Worm (Caenorhabditis elegans) whole organism, L1 larva: ENCODE measurements around the gene T27C5.10.

ENCODE experiments used
- blmp-1 ChIP-seq: fragments of 150-350 bp; optimal IDR thresholded peaks from 2 replicates; lab custom pipeline; 2014; ENCODE audit warnings: missing biosample characterization, missing genetic modification characterization
- ceh-82 ChIP-seq, 3 experiments: fragments of 150-350 bp in 1 of 3; sonication (generic microtip) in 2 of 3; optimal IDR thresholded peaks; 2 replicates each; lab custom pipeline; 2014 to 2017; ENCODE audit warnings: missing biosample characterization in 3 of 3, missing genetic modification characterization in 3 of 3
- ces-1 ChIP-seq: fragments of 150-350 bp; optimal IDR thresholded peaks from 2 replicates; lab custom pipeline; 2014; ENCODE audit warnings: missing biosample characterization, missing genetic modification reagents, missing genetic modification characterization
- dsc-1 ChIP-seq: sonication (generic microtip); optimal IDR thresholded peaks from 2 replicates; lab custom pipeline; 2016; ENCODE audit warnings: mild to moderate bottlenecking, missing genetic modification characterization, missing compliant biosample characterization
- fkh-10 ChIP-seq: sonication (generic microtip); optimal IDR thresholded peaks from 2 replicates; lab custom pipeline; 2017; ENCODE audit warnings: missing biosample characterization, missing genetic modification reagents, missing genetic modification characterization
- grh-1 ChIP-seq: fragments of 200-800 bp; sonication (Bioruptor generic); IDR thresholded peaks from 2 replicates; pipeline ENCODE4 v1.3.6; 2022; ENCODE audit warnings: missing genetic modification reagents, missing genetic modification characterization, missing compliant biosample characterization
- lin-39 ChIP-seq: fragments of 150-350 bp; optimal IDR thresholded peaks from 2 replicates; lab custom pipeline; 2014; ENCODE audit warnings: missing biosample characterization, missing genetic modification reagents, missing genetic modification characterization
- mdl-1 ChIP-seq, 2 experiments: fragments of 150-350 bp; optimal IDR thresholded peaks; 2 replicates each; lab custom pipeline; 2014 to 2017; ENCODE audit warnings: missing biosample characterization in 2 of 2, missing genetic modification characterization in 2 of 2, inconsistent platforms in 1 of 2
- nhr-237 ChIP-seq: fragments of 150-350 bp; optimal IDR thresholded peaks from 2 replicates; lab custom pipeline; 2014; ENCODE audit warnings: missing biosample characterization, missing genetic modification characterization
- nhr-90 ChIP-seq: sonication (generic microtip); optimal IDR thresholded peaks from 2 replicates; lab custom pipeline; 2016; ENCODE audit warnings: mild to moderate bottlenecking, missing genetic modification characterization, missing compliant biosample characterization; ENCODE audit not compliant: poor library complexity
- pqm-1 ChIP-seq: sonication (generic microtip); optimal IDR thresholded peaks from 3 replicates; lab custom pipeline; 2017; ENCODE audit warnings: missing biosample characterization, missing genetic modification characterization
- sox-4 ChIP-seq: sonication (generic microtip); optimal IDR thresholded peaks from 2 replicates; lab custom pipeline; 2016; ENCODE audit warnings: missing genetic modification characterization, missing compliant biosample characterization
- unc-130 ChIP-seq: fragments of 150-350 bp; optimal IDR thresholded peaks from 2 replicates; lab custom pipeline; 2017; ENCODE audit warnings: missing biosample characterization, missing genetic modification characterization, inconsistent platforms
- zag-1 ChIP-seq: fragments of 150-350 bp; optimal IDR thresholded peaks from 2 replicates; lab custom pipeline; 2014; ENCODE audit warnings: missing biosample characterization, missing genetic modification characterization

DNA sequence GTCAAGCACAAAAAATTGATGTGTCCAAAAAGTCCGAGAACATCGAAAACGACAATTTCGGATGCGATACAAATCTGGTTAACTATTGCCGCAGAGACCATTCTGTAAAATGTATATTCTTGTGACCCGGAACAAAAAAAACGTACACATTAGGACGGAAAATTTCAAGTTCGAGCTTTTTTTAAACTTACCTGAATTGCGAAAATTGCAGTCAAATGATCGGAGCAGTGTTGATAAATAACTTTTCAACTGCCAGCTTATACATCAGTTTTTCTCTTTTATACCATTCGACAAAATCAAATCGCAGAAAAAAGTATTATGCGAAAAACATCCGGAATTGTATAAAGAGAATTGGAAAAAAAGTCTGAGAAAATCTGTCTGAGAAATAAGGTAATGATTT is 8.4 kb upstream of the T27C5.10 start, which contains the start of gene srsx-2:
- TF ChIP-seq zag-1 (no peak), grh-1 (no peak), unc-130 (no peak), dsc-1 (no peak), mdl-1 (tag; optimal IDR thresholded peaks at IDR 0.05; lab: Kevin White, UChicago) (no peak), ceh-82 (tag; optimal IDR thresholded peaks at IDR 0.05; lab: Kevin White, UChicago) (no peak), sox-4 (tag; lab: Kevin White, UChicago) (no peak), blmp-1 (no peak), lin-39 (no peak), ces-1 (GFP tag; lab: Kevin White, UChicago) (no peak), nhr-237 (tag; lab: Kevin White, UChicago) (no peak), pqm-1 (tag; lab: Kevin White, UChicago) (no peak), fkh-10 (GFP tag; lab: Kevin White, UChicago) (no peak), nhr-90 (tag; lab: Kevin White, UChicago) (no peak)
